Worm (Caenorhabditis elegans) whole organism, L2 larva: Measurements from ENCODE around the gene srh-208.

Source experiments
- C34F6.9 ChIP-seq: fragments of 150-350 bp; optimal IDR thresholded peaks from 2 replicates; lab custom pipeline; 2014; ENCODE audit warnings: missing biosample characterization, missing genetic modification characterization
- F13H6.1 ChIP-seq: sonication (generic microtip); optimal IDR thresholded peaks from 2 replicates; lab custom pipeline; 2016; ENCODE audit warnings: missing genetic modification characterization, missing compliant biosample characterization
- R02D3.7 ChIP-seq: fragments of 150-350 bp; optimal IDR thresholded peaks from 2 replicates; lab custom pipeline; 2014; ENCODE audit warnings: missing biosample characterization, missing genetic modification characterization
- Y55F3AM.14 ChIP-seq: fragments of 200-800 bp; sonication (Bioruptor generic); optimal IDR thresholded peaks from 2 replicates; lab custom pipeline; 2018; ENCODE audit warnings: mild to moderate bottlenecking, missing genetic modification characterization, missing compliant biosample characterization
- ZK546.5 ChIP-seq: sonication (generic microtip); optimal IDR thresholded peaks from 2 replicates; lab custom pipeline; 2017; ENCODE audit warnings: missing biosample characterization, missing genetic modification characterization
- aly-2 ChIP-seq: fragments of 150-350 bp; optimal IDR thresholded peaks from 2 replicates; lab custom pipeline; 2014; ENCODE audit warnings: missing biosample characterization, missing genetic modification characterization
- ama-1 ChIP-seq: fragments of 150-350 bp; optimal IDR thresholded peaks from 2 replicates; lab custom pipeline; 2018; ENCODE audit warnings: inconsistent platforms
- blmp-1 ChIP-seq: sonication (generic microtip); optimal IDR thresholded peaks from 2 replicates; lab custom pipeline; 2017; ENCODE audit warnings: missing genetic modification characterization, mild to moderate bottlenecking, missing compliant biosample characterization, antibody characterized with exemption, moderate library complexity; ENCODE audit not compliant: insufficient read depth
- ceh-16 ChIP-seq: fragments of 150-350 bp; optimal IDR thresholded peaks from 2 replicates; lab custom pipeline; 2014; ENCODE audit warnings: missing biosample characterization, missing genetic modification characterization
- dmd-4 ChIP-seq: sonication (generic microtip); optimal IDR thresholded peaks from 2 replicates; lab custom pipeline; 2017; ENCODE audit warnings: missing biosample characterization, missing genetic modification characterization
- elt-1 ChIP-seq: fragments of 150-350 bp; optimal IDR thresholded peaks from 2 replicates; lab custom pipeline; 2014; ENCODE audit warnings: missing biosample characterization, missing genetic modification characterization
- fos-1 ChIP-seq: fragments of 150-350 bp; optimal IDR thresholded peaks from 2 replicates; lab custom pipeline; 2014; ENCODE audit warnings: missing biosample characterization, missing genetic modification characterization
- gmeb-1 ChIP-seq: fragments of 150-350 bp; optimal IDR thresholded peaks from 2 replicates; lab custom pipeline; 2014; ENCODE audit warnings: missing biosample characterization, missing genetic modification characterization
- lin-11 ChIP-seq: fragments of 150-350 bp; sonication (generic microtip); optimal IDR thresholded peaks from 2 replicates; lab custom pipeline; 2014; ENCODE audit warnings: missing biosample characterization, missing genetic modification characterization, inconsistent platforms, mixed read lengths
- lin-13 ChIP-seq: fragments of 150-350 bp; optimal IDR thresholded peaks from 2 replicates; lab custom pipeline; 2014; ENCODE audit warnings: missing biosample characterization, missing genetic modification reagents, missing genetic modification characterization
- lin-39 ChIP-seq: fragments of 150-350 bp; optimal IDR thresholded peaks from 2 replicates; lab custom pipeline; 2014; ENCODE audit warnings: missing biosample characterization, missing genetic modification reagents, missing genetic modification characterization
- lsy-2 ChIP-seq, 2 experiments: fragments of 150-350 bp in 1 of 2; sonication (generic microtip) in 1 of 2; optimal IDR thresholded peaks; 2 replicates each; lab custom pipeline; 2014 to 2017; ENCODE audit warnings: missing biosample characterization in 2 of 2, missing genetic modification characterization in 2 of 2
- mab-5 ChIP-seq: fragments of 150-350 bp; optimal IDR thresholded peaks from 2 replicates; lab custom pipeline; 2014; ENCODE audit warnings: missing biosample characterization, missing genetic modification characterization
- mbf-1 ChIP-seq: sonication (generic microtip); optimal IDR thresholded peaks from 2 replicates; lab custom pipeline; 2017; ENCODE audit warnings: missing biosample characterization, missing genetic modification characterization
- mdl-1 ChIP-seq, 2 experiments: fragments of 150-350 bp in 1 of 2; sonication (generic microtip) in 1 of 2; optimal IDR thresholded peaks; 2 replicates each; lab custom pipeline; 2017; ENCODE audit warnings: missing biosample characterization in 2 of 2, missing genetic modification characterization in 2 of 2
- nhr-10 ChIP-seq: sonication (generic microtip); optimal IDR thresholded peaks from 2 replicates; lab custom pipeline; 2017; ENCODE audit warnings: missing biosample characterization, missing genetic modification characterization
- nhr-11 ChIP-seq: fragments of 150-350 bp; optimal IDR thresholded peaks from 2 replicates; lab custom pipeline; 2014; ENCODE audit warnings: missing biosample characterization, missing genetic modification characterization
- nhr-12 ChIP-seq: fragments of 150-350 bp; optimal IDR thresholded peaks from 2 replicates; lab custom pipeline; 2014; ENCODE audit warnings: missing biosample characterization, missing genetic modification characterization
- nhr-21 ChIP-seq: fragments of 150-350 bp; optimal IDR thresholded peaks from 2 replicates; lab custom pipeline; 2014; ENCODE audit warnings: missing biosample characterization, missing genetic modification characterization
- nhr-23 ChIP-seq: fragments of 150-350 bp; optimal IDR thresholded peaks from 2 replicates; lab custom pipeline; 2014; ENCODE audit warnings: missing biosample characterization, missing genetic modification reagents, missing genetic modification characterization
- nhr-237 ChIP-seq: fragments of 150-350 bp; optimal IDR thresholded peaks from 2 replicates; lab custom pipeline; 2014; ENCODE audit warnings: missing biosample characterization, missing genetic modification characterization
- peb-1 ChIP-seq: fragments of 150-350 bp; optimal IDR thresholded peaks from 2 replicates; lab custom pipeline; 2014; ENCODE audit warnings: missing biosample characterization, missing genetic modification characterization
- sem-4 ChIP-seq: fragments of 150-350 bp; optimal IDR thresholded peaks from 2 replicates; lab custom pipeline; 2014; ENCODE audit warnings: missing biosample characterization, missing genetic modification reagents, missing genetic modification characterization
- sma-9 ChIP-seq, 2 experiments: fragments of 150-350 bp in 1 of 2; sonication (generic microtip) in 1 of 2; optimal IDR thresholded peaks; 2 replicates each; lab custom pipeline; 2014 to 2016; ENCODE audit warnings: missing genetic modification characterization in 2 of 2, mild to moderate bottlenecking in 1 of 2, missing biosample characterization in 1 of 2, missing compliant biosample characterization in 1 of 2, missing genetic modification reagents in 1 of 2, moderate library complexity in 1 of 2
- snpc-4 ChIP-seq: fragments of 150-350 bp; optimal IDR thresholded peaks from 2 replicates; lab custom pipeline; 2014; ENCODE audit warnings: missing biosample characterization, missing genetic modification characterization
- unc-39 ChIP-seq: fragments of 150-350 bp; optimal IDR thresholded peaks from 2 replicates; lab custom pipeline; 2014; ENCODE audit warnings: missing biosample characterization, missing genetic modification characterization
- unc-55 ChIP-seq: fragments of 150-350 bp; sonication (generic microtip); optimal IDR thresholded peaks from 3 replicates; lab custom pipeline; 2014; ENCODE audit warnings: missing biosample characterization, missing genetic modification reagents, missing genetic modification characterization
- unc-62 ChIP-seq: fragments of 150-350 bp; optimal IDR thresholded peaks from 2 replicates; lab custom pipeline; 2014; ENCODE audit warnings: missing biosample characterization, missing genetic modification reagents, missing genetic modification characterization
- zag-1 ChIP-seq: fragments of 150-350 bp; optimal IDR thresholded peaks from 2 replicates; lab custom pipeline; 2014; ENCODE audit warnings: missing biosample characterization, missing genetic modification characterization
- ztf-4 ChIP-seq: fragments of 150-350 bp; optimal IDR thresholded peaks from 2 replicates; lab custom pipeline; 2014; ENCODE audit warnings: missing biosample characterization, missing genetic modification characterization

srh-208 gene

ce11 chrV:19356717-19357116 is 39.6 kb downstream of the srh-208 start:
- TF ChIP-seq mab-5 (tag; lab: Kevin White, UChicago) (no peak), dmd-4 (tag; lab: Kevin White, UChicago) (no peak), gmeb-1 (tag; lab: Kevin White, UChicago) (no peak), lin-39 (tag; lab: Kevin White, UChicago) (no peak), R02D3.7 (tag; lab: Kevin White, UChicago) (no peak), sem-4 (tag; lab: Kevin White, UChicago) (no peak), unc-55 (no peak), mdl-1 (tag; optimal IDR thresholded peaks at IDR 0.05; lab: Kevin White, UChicago) (no peak), F13H6.1 (no peak), sma-9 (GFP tag; optimal IDR thresholded peaks at IDR 0.05; lab: Kevin White, UChicago) (no peak), sma-9 (tag; optimal IDR thresholded peaks at IDR 0.05; lab: Kevin White, UChicago) (no peak), unc-62 (GFP tag; lab: Kevin White, UChicago) (no peak), snpc-4 (no peak)

DNA sequence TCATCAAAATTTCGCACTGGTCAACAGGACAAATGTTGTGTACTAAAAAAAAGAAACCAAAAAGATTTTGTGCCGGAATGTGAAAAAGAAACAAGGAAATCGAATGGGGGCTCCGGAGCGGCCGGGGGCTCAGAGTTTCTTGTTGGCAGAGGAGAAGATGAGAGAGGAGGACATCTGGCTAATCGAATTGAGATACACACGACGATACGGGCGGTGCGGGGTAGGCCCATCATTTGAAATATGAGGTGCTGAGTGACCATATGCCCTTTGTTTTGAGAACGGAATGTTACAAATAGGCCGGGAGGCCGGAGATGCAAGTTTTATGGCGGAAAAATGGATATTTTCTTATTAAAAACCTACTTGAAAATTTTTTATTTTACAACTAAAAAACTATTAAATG is 40.9 kb downstream of the srh-208 start:
- no peak for TF ChIP-seq nhr-237 (tag; lab: Kevin White, UChicago)
- no peak for TF ChIP-seq ama-1 (lab: Kevin White, UChicago)
- no peak for TF ChIP-seq mdl-1 (tag; optimal IDR thresholded peaks at IDR 0.05; lab: Kevin White, UChicago)
- no peak for TF ChIP-seq C34F6.9
- TF ChIP-seq unc-39 (tag; lab: Kevin White, UChicago) = no peak
- no peak for TF ChIP-seq lsy-2 (tag; optimal IDR thresholded peaks at IDR 0.05; lab: Kevin White, UChicago)
- no peak for TF ChIP-seq R02D3.7 (tag; lab: Kevin White, UChicago)
- TF ChIP-seq nhr-12 (tag; lab: Kevin White, UChicago) = no peak
- no peak for TF ChIP-seq peb-1
- no peak for TF ChIP-seq nhr-10
- no peak for TF ChIP-seq unc-55
- no peak for TF ChIP-seq nhr-21 (tag; lab: Kevin White, UChicago)
- TF ChIP-seq ceh-16 (tag; lab: Kevin White, UChicago) = no peak
- no peak for TF ChIP-seq lin-39 (tag; lab: Kevin White, UChicago)
- TF ChIP-seq sem-4 (tag; lab: Kevin White, UChicago) = no peak
- no peak for TF ChIP-seq unc-62 (GFP tag; lab: Kevin White, UChicago)
- TF ChIP-seq fos-1 = no peak
- no peak for TF ChIP-seq ZK546.5 (tag; lab: Kevin White, UChicago)
- TF ChIP-seq lin-13 = no peak
- no peak for TF ChIP-seq elt-1 (tag; lab: Kevin White, UChicago)
- TF ChIP-seq, all 48 proteins: peak for 0

- TF ChIP-seq nhr-12 (tag; lab: Kevin White, UChicago) = no peak
- no peak for TF ChIP-seq nhr-23 (tag; lab: Kevin White, UChicago)
- no peak for TF ChIP-seq blmp-1 (tag; lab: Kevin White, UChicago)
- TF ChIP-seq aly-2 = no peak
- no peak for TF ChIP-seq lin-11
- no peak for TF ChIP-seq ztf-4 (tag; lab: Kevin White, UChicago)
- TF ChIP-seq ama-1 (lab: Kevin White, UChicago) = no peak
- TF ChIP-seq zag-1 (tag; lab: Kevin White, UChicago) = no peak
- no peak for TF ChIP-seq unc-55
- no peak for TF ChIP-seq fos-1
- TF ChIP-seq nhr-237 (tag; lab: Kevin White, UChicago) = no peak
- no peak for TF ChIP-seq mbf-1
- TF ChIP-seq R02D3.7 (tag; lab: Kevin White, UChicago) = no peak
- TF ChIP-seq Y55F3AM.14 (GFP tag; lab: Kevin White, UChicago) = no peak
- no peak for TF ChIP-seq nhr-11 (tag; lab: Kevin White, UChicago)
Measured at ce11 chrV:19362568-19362967, 45.4 kb downstream of the srh-208 start, which contains the start of gene C14B4.2. Gene C14B4.2, minus strand, starts transcription at chrV:19362668.
